ENCODE assay signal across 4 worm cellular contexts in genomic region chrIII:5620186-5620585, ce11.
TF ChIP-seq lines count a peak whose summit lies in the region.

No protein-coding gene starts in this region.

TF ChIP-seq in whole organism, L1 larva, 84 proteins besides CTCF, POLR2A, EP300 and RAD21:
- TF ChIP-seq lin-14 (GFP tag; optimal IDR thresholded peaks at IDR 0.05; lab: Kevin White, UChicago) (peak; percentile 15), blmp-1 (tag; optimal IDR thresholded peaks at IDR 0.05; lab: Kevin White, UChicago) (peak; percentile 95), lin-13 (GFP tag; optimal IDR thresholded peaks at IDR 0.05; lab: Kevin White, UChicago) (no peak), unc-30 (tag; optimal IDR thresholded peaks at IDR 0.05; lab: Kevin White, UChicago) (no peak), lsy-2 (tag; optimal IDR thresholded peaks at IDR 0.05; lab: Kevin White, UChicago) (no peak), nhr-85 (tag; lab: Kevin White, UChicago) (peak; percentile 80), grh-1 (GFP tag; IDR thresholded peaks at IDR 0.05; lab: Robert Waterston, UW) (no peak), hpl-2 (GFP tag; optimal IDR thresholded peaks at IDR 0.05; lab: Kevin White, UChicago) (no peak), xbp-1 (tag; optimal IDR thresholded peaks at IDR 0.05; lab: Kevin White, UChicago) (no peak), unc-62 (GFP tag; optimal IDR thresholded peaks at IDR 0.05; lab: Kevin White, UChicago) (no peak), ces-1 (GFP tag; optimal IDR thresholded peaks at IDR 0.05; lab: Kevin White, UChicago) (no peak)

TF ChIP-seq in whole organism, L2 larva, 48 proteins besides CTCF, POLR2A, EP300 and RAD21:
- TF ChIP-seq nhr-21 (tag; optimal IDR thresholded peaks at IDR 0.05; lab: Kevin White, UChicago) (no peak), ztf-4 (tag; optimal IDR thresholded peaks at IDR 0.05; lab: Kevin White, UChicago) (peak; percentile 4), mbf-1 (tag; optimal IDR thresholded peaks at IDR 0.05; lab: Kevin White, UChicago) (no peak)

TF ChIP-seq in whole organism, L3 larva, 47 proteins besides CTCF, POLR2A, EP300 and RAD21:
- no peak for TF ChIP-seq nhr-12 (tag; optimal IDR thresholded peaks at IDR 0.05; lab: Kevin White, UChicago)
- peak; percentile 11 for TF ChIP-seq nhr-25 (tag; optimal IDR thresholded peaks at IDR 0.05; lab: Kevin White, UChicago)

TF ChIP-seq in whole organism, L4 larva, 104 proteins besides CTCF, POLR2A, EP300 and RAD21:
- TF ChIP-seq aha-1 (tag; lab: Kevin White, UChicago): peak; percentile 74
- no peak for TF ChIP-seq ceh-62 (tag; optimal IDR thresholded peaks at IDR 0.05; lab: Kevin White, UChicago)
TF ChIP-seq in whole organism, L4 larva: peak in this region for 1.

Comparison
In these comparisons a context has a peak if more than half of its experiments do, and no peak if none do; other contexts are left out.
1. Of the 29 proteins assayed by ChIP-seq in both whole organism, L4 larva and whole organism, L1 larva: peak only in whole organism, L4 larva: aha-1; only in whole organism, L1 larva: none; in both: none; in neither: 28.